Worm (Caenorhabditis elegans) whole organism, L1 larva: ENCODE data around the gene fask-1.

Experiments used
- C04F5.9 ChIP-seq: sonication (generic microtip); optimal IDR thresholded peaks from 2 replicates; lab custom pipeline; 2016; ENCODE audit warnings: missing genetic modification characterization, missing compliant biosample characterization
- C34B4.2 ChIP-seq: sonication (generic microtip); optimal IDR thresholded peaks from 2 replicates; lab custom pipeline; 2017; ENCODE audit warnings: mild to moderate bottlenecking, missing genetic modification characterization, missing compliant biosample characterization
- aha-1 ChIP-seq: fragments of 150-350 bp; optimal IDR thresholded peaks from 2 replicates; lab custom pipeline; 2014; ENCODE audit warnings: missing biosample characterization, missing genetic modification characterization
- alr-1 ChIP-seq: fragments of 200-800 bp; sonication (Bioruptor generic); optimal IDR thresholded peaks from 2 replicates; lab custom pipeline; 2018; ENCODE audit warnings: borderline replicate concordance, mild to moderate bottlenecking, missing genetic modification characterization, missing compliant biosample characterization
- aly-2 ChIP-seq: fragments of 150-350 bp; optimal IDR thresholded peaks from 2 replicates; lab custom pipeline; 2014; ENCODE audit warnings: missing biosample characterization, missing genetic modification characterization
- blmp-1 ChIP-seq: fragments of 150-350 bp; optimal IDR thresholded peaks from 2 replicates; lab custom pipeline; 2014; ENCODE audit warnings: missing biosample characterization, missing genetic modification characterization
- ceh-8 ChIP-seq: fragments of 200-800 bp; sonication (Bioruptor generic); optimal IDR thresholded peaks from 2 replicates; lab custom pipeline; 2018; ENCODE audit warnings: mild to moderate bottlenecking, missing genetic modification characterization, moderate library complexity, missing compliant biosample characterization
- ceh-82 ChIP-seq, 3 experiments: fragments of 150-350 bp in 1 of 3; sonication (generic microtip) in 2 of 3; optimal IDR thresholded peaks; 2 replicates each; lab custom pipeline; 2014 to 2017; ENCODE audit warnings: missing biosample characterization in 3 of 3, missing genetic modification characterization in 3 of 3
- ceh-88 ChIP-seq: fragments of 200-800 bp; sonication (Bioruptor generic); IDR thresholded peaks from 2 replicates; pipeline ENCODE4 v1.3.6; 2022; ENCODE audit warnings: missing genetic modification characterization, missing compliant biosample characterization
- ceh-90 ChIP-seq: sonication (generic microtip); optimal IDR thresholded peaks from 2 replicates; lab custom pipeline; 2016; ENCODE audit warnings: missing genetic modification characterization, missing compliant biosample characterization
- ces-1 ChIP-seq: fragments of 150-350 bp; optimal IDR thresholded peaks from 2 replicates; lab custom pipeline; 2014; ENCODE audit warnings: missing biosample characterization, missing genetic modification reagents, missing genetic modification characterization
- dpl-1 ChIP-seq, 3 experiments: fragments of 150-350 bp in 2 of 3; sonication (generic microtip) in 1 of 3; optimal IDR thresholded peaks; 2 replicates each; lab custom pipeline; 2014 to 2017; ENCODE audit warnings: missing biosample characterization in 3 of 3, missing genetic modification characterization in 3 of 3, missing genetic modification reagents in 3 of 3
- egl-27 ChIP-seq, 2 experiments: fragments of 150-350 bp in 1 of 2; sonication (generic microtip); optimal IDR thresholded peaks; 3 replicates each; lab custom pipeline; 2017 to 2018; ENCODE audit warnings: missing biosample characterization in 2 of 2, missing genetic modification characterization in 2 of 2, missing genetic modification reagents in 2 of 2
- elt-3 ChIP-seq, 6 experiments: fragments of 150-350 bp in 1 of 6; sonication (generic microtip); optimal IDR thresholded peaks; 2 replicates each; lab custom pipeline; 2017 to 2018; ENCODE audit warnings: missing biosample characterization in 6 of 6, missing genetic modification characterization in 6 of 6, inconsistent platforms in 1 of 6
- ets-5 ChIP-seq: fragments of 200-800 bp; sonication (Bioruptor generic); IDR thresholded peaks from 2 replicates; pipeline ENCODE4 v1.3.6; 2022; ENCODE audit warnings: missing genetic modification characterization, missing compliant biosample characterization
- fkh-4 ChIP-seq: sonication (generic microtip); optimal IDR thresholded peaks from 2 replicates; lab custom pipeline; 2016; ENCODE audit warnings: missing compliant biosample characterization, missing genetic modification characterization, borderline replicate concordance
- fkh-8 ChIP-seq: sonication (generic microtip); optimal IDR thresholded peaks from 2 replicates; lab custom pipeline; 2016; ENCODE audit warnings: mild to moderate bottlenecking, missing genetic modification characterization, missing compliant biosample characterization
- fos-1 ChIP-seq: fragments of 150-350 bp; optimal IDR thresholded peaks from 2 replicates; lab custom pipeline; 2014; ENCODE audit warnings: missing biosample characterization, missing genetic modification characterization
- hlh-17 ChIP-seq: fragments of 200-800 bp; sonication (Bioruptor generic); optimal IDR thresholded peaks from 2 replicates; lab custom pipeline; 2018; ENCODE audit warnings: missing genetic modification characterization, mild to moderate bottlenecking, missing compliant biosample characterization, moderate library complexity, borderline replicate concordance
- hlh-4 ChIP-seq: sonication (generic microtip); optimal IDR thresholded peaks from 2 replicates; lab custom pipeline; 2016; ENCODE audit warnings: mild to moderate bottlenecking, missing genetic modification characterization, missing compliant biosample characterization
- hpl-2 ChIP-seq: fragments of 150-350 bp; optimal IDR thresholded peaks from 2 replicates; lab custom pipeline; 2014; ENCODE audit warnings: missing biosample characterization, missing genetic modification reagents, missing genetic modification characterization
- jun-1 ChIP-seq: fragments of 150-350 bp; optimal IDR thresholded peaks from 2 replicates; lab custom pipeline; 2014; ENCODE audit warnings: missing biosample characterization, missing genetic modification reagents, missing genetic modification characterization
- lin-14 ChIP-seq: fragments of 200-800 bp; sonication (Bioruptor generic); optimal IDR thresholded peaks from 2 replicates; lab custom pipeline; 2018; ENCODE audit warnings: mild to moderate bottlenecking, missing genetic modification characterization, moderate library complexity, missing compliant biosample characterization
- lin-15B ChIP-seq: fragments of 150-350 bp; sonication (generic microtip); optimal IDR thresholded peaks from 3 replicates; lab custom pipeline; 2014; ENCODE audit warnings: missing biosample characterization, missing genetic modification characterization
- lin-35 ChIP-seq, 2 experiments: fragments of 150-350 bp; optimal IDR thresholded peaks; 2 replicates each; lab custom pipeline; 2014; ENCODE audit warnings: missing biosample characterization in 2 of 2, missing genetic modification characterization in 2 of 2, missing genetic modification reagents in 2 of 2
- lsy-2 ChIP-seq, 2 experiments: fragments of 150-350 bp; optimal IDR thresholded peaks; 2 replicates each; lab custom pipeline; 2014; ENCODE audit warnings: missing biosample characterization in 2 of 2, missing genetic modification characterization in 2 of 2
- mep-1 ChIP-seq: fragments of 150-350 bp; optimal IDR thresholded peaks from 2 replicates; lab custom pipeline; 2014; ENCODE audit warnings: missing biosample characterization, missing genetic modification characterization
- nhr-11 ChIP-seq: fragments of 150-350 bp; optimal IDR thresholded peaks from 2 replicates; lab custom pipeline; 2014; ENCODE audit warnings: missing biosample characterization, missing genetic modification characterization
- nhr-19 ChIP-seq: fragments of 200-800 bp; sonication (Bioruptor generic); conservative IDR thresholded peaks from 2 replicates; pipeline ENCODE4 v1.3.6; 2022; ENCODE audit warnings: missing genetic modification characterization, missing compliant biosample characterization
- nhr-20 ChIP-seq: sonication (generic microtip); optimal IDR thresholded peaks from 2 replicates; lab custom pipeline; 2016; ENCODE audit warnings: mild to moderate bottlenecking, missing genetic modification characterization, missing compliant biosample characterization
- nhr-28 ChIP-seq: fragments of 150-350 bp; optimal IDR thresholded peaks from 2 replicates; lab custom pipeline; 2014; ENCODE audit warnings: missing biosample characterization, missing genetic modification characterization
- nhr-71 ChIP-seq: sonication (generic microtip); optimal IDR thresholded peaks from 2 replicates; lab custom pipeline; 2016; ENCODE audit warnings: mild to moderate bottlenecking, missing genetic modification characterization, moderate library complexity, missing compliant biosample characterization
- nhr-77 ChIP-seq: fragments of 150-350 bp; optimal IDR thresholded peaks from 2 replicates; lab custom pipeline; 2014; ENCODE audit warnings: missing biosample characterization, missing genetic modification characterization
- nhr-84 ChIP-seq: sonication (generic microtip); optimal IDR thresholded peaks from 2 replicates; lab custom pipeline; 2017; ENCODE audit warnings: missing biosample characterization, missing genetic modification characterization
- nhr-90 ChIP-seq: sonication (generic microtip); optimal IDR thresholded peaks from 2 replicates; lab custom pipeline; 2016; ENCODE audit warnings: mild to moderate bottlenecking, missing genetic modification characterization, missing compliant biosample characterization; ENCODE audit not compliant: poor library complexity
- pag-3 ChIP-seq: sonication (generic microtip); optimal IDR thresholded peaks from 2 replicates; lab custom pipeline; 2017; ENCODE audit warnings: missing genetic modification characterization, mild to moderate bottlenecking, missing compliant biosample characterization, antibody characterized with exemption, borderline replicate concordance; ENCODE audit not compliant: insufficient read depth
- pqm-1 ChIP-seq: sonication (generic microtip); optimal IDR thresholded peaks from 3 replicates; lab custom pipeline; 2017; ENCODE audit warnings: missing biosample characterization, missing genetic modification characterization
- skn-1 ChIP-seq: fragments of 150-350 bp; optimal IDR thresholded peaks from 2 replicates; lab custom pipeline; 2014; ENCODE audit warnings: missing biosample characterization, missing genetic modification characterization
- snu-23 ChIP-seq: sonication (generic microtip); optimal IDR thresholded peaks from 2 replicates; lab custom pipeline; 2016; ENCODE audit warnings: missing genetic modification characterization, missing compliant biosample characterization
- sox-4 ChIP-seq: sonication (generic microtip); optimal IDR thresholded peaks from 2 replicates; lab custom pipeline; 2016; ENCODE audit warnings: missing genetic modification characterization, missing compliant biosample characterization
- tbx-2 ChIP-seq: sonication (generic microtip); optimal IDR thresholded peaks from 2 replicates; lab custom pipeline; 2016; ENCODE audit warnings: missing genetic modification characterization, missing compliant biosample characterization
- tlp-1 ChIP-seq: fragments of 150-350 bp; optimal IDR thresholded peaks from 2 replicates; lab custom pipeline; 2014; ENCODE audit warnings: missing biosample characterization, missing genetic modification characterization
- unc-130 ChIP-seq: fragments of 150-350 bp; optimal IDR thresholded peaks from 2 replicates; lab custom pipeline; 2017; ENCODE audit warnings: missing biosample characterization, missing genetic modification characterization, inconsistent platforms
- unc-30 ChIP-seq: sonication (generic microtip); optimal IDR thresholded peaks from 2 replicates; lab custom pipeline; 2017; ENCODE audit warnings: missing biosample characterization, missing genetic modification characterization
- unc-86 ChIP-seq: sonication (generic microtip); optimal IDR thresholded peaks from 2 replicates; lab custom pipeline; 2016; ENCODE audit warnings: missing genetic modification characterization, missing compliant biosample characterization
- vab-15 ChIP-seq: sonication (generic microtip); optimal IDR thresholded peaks from 2 replicates; lab custom pipeline; 2017; ENCODE audit warnings: missing genotype, mild to moderate bottlenecking, missing genetic modification characterization, missing compliant biosample characterization
- xbp-1 ChIP-seq: sonication (generic microtip); optimal IDR thresholded peaks from 2 replicates; lab custom pipeline; 2016; ENCODE audit warnings: missing genetic modification characterization, missing compliant biosample characterization
- zag-1 ChIP-seq: fragments of 150-350 bp; optimal IDR thresholded peaks from 2 replicates; lab custom pipeline; 2014; ENCODE audit warnings: missing biosample characterization, missing genetic modification characterization
- ztf-11 ChIP-seq, 2 experiments: sonication (generic microtip); optimal IDR thresholded peaks; 2 replicates each; lab custom pipeline; 2016 to 2017; ENCODE audit warnings: missing genetic modification characterization in 2 of 2, missing biosample characterization in 1 of 2, missing compliant biosample characterization in 1 of 2

The fask-1 gene

DNA sequence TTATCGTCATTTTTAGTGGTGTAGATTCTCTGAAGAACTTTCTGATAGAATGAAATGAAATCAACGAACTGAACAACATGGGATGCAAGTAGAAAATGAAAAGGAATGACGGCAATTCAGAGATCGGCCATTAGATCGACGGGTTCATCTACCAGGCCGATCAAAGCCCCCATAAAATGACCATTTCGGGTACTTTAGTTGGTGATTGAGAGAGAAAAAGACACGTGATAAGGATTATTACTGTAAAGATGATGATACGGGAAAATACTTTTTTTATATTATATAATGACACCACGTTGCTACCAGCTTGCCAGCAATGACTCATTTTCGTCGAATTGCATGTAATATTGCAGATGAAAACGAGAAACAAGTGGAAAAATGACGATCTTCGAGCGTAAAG lies 9.2 kb downstream of the fask-1 start, which contains the start of gene best-1 (continued):
- TF ChIP-seq nhr-71 (tag; lab: Kevin White, UChicago) (peak; percentile 45), fos-1 (tag; lab: Kevin White, UChicago) (no peak), ztf-11 (tag; optimal IDR thresholded peaks at IDR 0.05; lab: Kevin White, UChicago) (no peak), blmp-1 (tag; lab: Kevin White, UChicago) (peak; percentile 73), C34B4.2 (tag; lab: Kevin White, UChicago) (no peak), aha-1 (tag; lab: Kevin White, UChicago) (no peak), nhr-20 (tag; lab: Kevin White, UChicago) (peak; percentile 64), vab-15 (no peak), snu-23 (GFP tag; lab: Kevin White, UChicago) (peak; percentile 25), nhr-84 (tag; lab: Kevin White, UChicago) (no peak), zag-1 (tag; lab: Kevin White, UChicago) (no peak)

DNA sequence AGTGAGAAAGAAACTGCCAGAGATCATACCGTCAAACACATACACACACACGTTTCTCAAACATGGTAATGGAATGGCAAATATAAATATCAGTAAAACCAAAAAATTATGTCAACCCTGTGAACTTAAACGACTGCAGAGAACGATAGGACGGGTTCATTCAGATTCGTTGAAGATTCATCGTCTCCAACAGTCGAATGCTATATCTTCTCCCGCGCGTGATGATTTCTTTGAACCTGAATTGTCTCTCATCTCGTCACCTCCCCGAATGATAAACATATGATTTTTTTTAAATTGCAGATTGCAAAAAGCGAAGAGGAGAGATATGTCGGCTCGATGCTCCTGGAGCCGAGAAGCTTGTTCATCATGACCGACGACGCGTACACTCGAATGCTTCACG lies 10.4 kb downstream of the fask-1 start:
- TF ChIP-seq hlh-4 (no peak), lsy-2 (tag; optimal IDR thresholded peaks at IDR 0.05; lab: Kevin White, UChicago) (peak in 1 of 2 experiments; percentile 19), fos-1 (tag; lab: Kevin White, UChicago) (no peak), elt-3 (tag; optimal IDR thresholded peaks at IDR 0.05; lab: Kevin White, UChicago) (peak in 3 of 6 experiments; percentile 66 to 82 (median 66)), nhr-84 (tag; lab: Kevin White, UChicago) (no peak), C04F5.9 (tag; lab: Kevin White, UChicago) (no peak), fkh-4 (no peak), vab-15 (no peak), unc-86 (tag; lab: Kevin White, UChicago) (no peak), ceh-90 (tag; lab: Kevin White, UChicago) (no peak), mep-1 (no peak), snu-23 (GFP tag; lab: Kevin White, UChicago) (peak; percentile 15), unc-30 (tag; lab: Kevin White, UChicago) (no peak), unc-130 (tag; lab: Kevin White, UChicago) (peak; percentile 1), aly-2 (tag; lab: Kevin White, UChicago) (no peak), tlp-1 (tag; lab: Kevin White, UChicago) (no peak), lin-15B (tag; lab: Kevin White, UChicago) (no peak), lin-35 (GFP tag; optimal IDR thresholded peaks at IDR 0.05; lab: Kevin White, UChicago) (no peak), hpl-2 (GFP tag; lab: Kevin White, UChicago) (no peak), nhr-19 (GFP tag; lab: Robert Waterston, UW) (peak; percentile 27; the same call in 1 of the 2 replicates), ceh-82 (tag; optimal IDR thresholded peaks at IDR 0.05; lab: Kevin White, UChicago) (no peak), pqm-1 (tag; lab: Kevin White, UChicago) (no peak), alr-1 (tag; lab: Kevin White, UChicago) (no peak), ces-1 (GFP tag; lab: Kevin White, UChicago) (no peak), fkh-8 (no peak), nhr-90 (tag; lab: Kevin White, UChicago) (no peak), tbx-2 (no peak), dpl-1 (GFP tag; optimal IDR thresholded peaks at IDR 0.05; lab: Kevin White, UChicago) (no peak), skn-1 (tag; lab: Kevin White, UChicago) (no peak), nhr-77 (tag; lab: Kevin White, UChicago) (no peak), nhr-20 (tag; lab: Kevin White, UChicago) (peak; percentile 19), egl-27 (tag; optimal IDR thresholded peaks at IDR 0.05; lab: Kevin White, UChicago) (no peak), ztf-11 (tag; optimal IDR thresholded peaks at IDR 0.05; lab: Kevin White, UChicago) (no peak), C34B4.2 (tag; lab: Kevin White, UChicago) (no peak), lin-14 (GFP tag; lab: Kevin White, UChicago) (peak; percentile 11), sox-4 (tag; lab: Kevin White, UChicago) (no peak), nhr-11 (tag; lab: Kevin White, UChicago) (no peak), ceh-8 (GFP tag; lab: Kevin White, UChicago) (no peak), blmp-1 (tag; lab: Kevin White, UChicago) (peak; percentile 74), nhr-28 (no peak), hlh-17 (GFP tag; lab: Kevin White, UChicago) (no peak), ceh-88 (GFP tag; lab: Robert Waterston, UW) (no peak), pag-3 (no peak), xbp-1 (no peak), jun-1 (tag; lab: Kevin White, UChicago) (no peak), ets-5 (GFP tag; lab: Robert Waterston, UW) (no peak)
